Worm (Caenorhabditis elegans): Measurements from ENCODE around the gene R09H10.1.

DNA sequence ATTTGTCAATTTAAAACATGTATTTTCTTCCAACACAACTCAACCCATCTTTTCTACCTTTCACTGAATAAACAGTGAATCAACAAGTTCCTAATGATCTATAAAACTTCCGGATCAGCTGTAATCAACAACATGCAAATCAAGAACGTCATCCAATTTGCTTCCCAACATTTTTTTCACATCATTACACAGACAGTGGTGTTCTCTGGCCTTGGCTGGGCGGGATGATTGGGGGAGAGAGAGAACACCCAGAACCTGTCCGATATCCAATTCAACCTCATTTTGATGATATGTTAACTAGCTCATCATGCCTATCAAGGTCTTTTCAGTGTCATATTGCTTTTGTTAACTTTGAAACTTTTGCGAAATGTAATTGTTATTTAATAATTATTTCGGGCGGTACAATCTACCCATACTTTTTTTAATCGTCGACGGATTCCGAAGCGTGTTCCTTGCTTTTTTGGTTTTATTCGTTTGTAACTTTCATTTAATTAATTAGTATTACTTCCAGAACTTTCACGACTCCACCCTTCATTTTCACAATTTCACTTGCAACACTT lies 14.9 kb downstream of the R09H10.1 start, which contains the start of gene ptr-14:
- no peak for TF ChIP-seq zag-1 (tag; optimal IDR thresholded peaks at IDR 0.05)
- TF ChIP-seq ceh-82 (tag; optimal IDR thresholded peaks at IDR 0.05) = no peak
- no peak for TF ChIP-seq ceh-62 (tag; optimal IDR thresholded peaks at IDR 0.05)
- no peak for TF ChIP-seq fos-1 (tag; optimal IDR thresholded peaks at IDR 0.05)
- TF ChIP-seq lin-13 (GFP tag; optimal IDR thresholded peaks at IDR 0.05) = no peak
- TF ChIP-seq F37D6.2 (tag; optimal IDR thresholded peaks at IDR 0.05) = no peak
- no peak for TF ChIP-seq gei-8 (GFP tag; optimal IDR thresholded peaks at IDR 0.05)
- no peak for TF ChIP-seq unc-130 (GFP tag; optimal IDR thresholded peaks at IDR 0.05)
- TF ChIP-seq nhr-11 (tag; optimal IDR thresholded peaks at IDR 0.05) = no peak
- TF ChIP-seq nhr-42 (GFP tag; IDR thresholded peaks at IDR 0.05) = no peak
- no peak for TF ChIP-seq ces-1 (GFP tag; optimal IDR thresholded peaks at IDR 0.05)
- TF ChIP-seq Y5F2A.4 (GFP tag; optimal IDR thresholded peaks at IDR 0.05) = no peak
- TF ChIP-seq aha-1 (tag) = no peak

Data from whole organism, L4 larva.